Fruit fly (Drosophila melanogaster) whole organism, embryonic: Measurements from ENCODE around the gene CG6163.

ENCODE experiments used
- Blimp-1 ChIP-seq: fragments of 200-800 bp; sonication (Bioruptor generic); optimal IDR thresholded peaks from 3 replicates; lab custom pipeline; 2018; ENCODE audit warnings: missing biosample characterization, missing genetic modification characterization, mild to moderate bottlenecking, moderate library complexity, missing genetic modification reagents
- BtbVII ChIP-seq: fragments of 200-800 bp; sonication (Bioruptor generic); optimal IDR thresholded peaks from 3 replicates; lab custom pipeline; 2017; ENCODE audit warnings: missing biosample characterization, mild to moderate bottlenecking, missing genetic modification characterization
- CG10654 ChIP-seq: fragments of 200-800 bp; sonication (Bioruptor generic); optimal IDR thresholded peaks from 2 replicates; lab custom pipeline; 2016; ENCODE audit warnings: missing biosample characterization, missing genetic modification characterization
- CG11504 ChIP-seq: fragments of 200-800 bp; sonication (Bioruptor generic); optimal IDR thresholded peaks from 3 replicates; lab custom pipeline; 2019; ENCODE audit warnings: missing biosample characterization, mild to moderate bottlenecking, missing genetic modification characterization, moderate library complexity
- CG11695 ChIP-seq: fragments of 200-800 bp; sonication (Bioruptor generic); IDR thresholded peaks from 3 replicates; pipeline ENCODE4 v1.3.6; 2022; ENCODE audit warnings: missing biosample characterization, missing genetic modification characterization
- CG12104 ChIP-seq: fragments of 200-800 bp; sonication (Bioruptor generic); optimal IDR thresholded peaks from 3 replicates; lab custom pipeline; 2016; ENCODE audit warnings: missing biosample characterization, missing genetic modification characterization
- CG14441 ChIP-seq: fragments of 200-800 bp; sonication (Bioruptor generic); IDR thresholded peaks from 2 replicates; pipeline ENCODE4 v1.3.6; 2022; ENCODE audit warnings: missing biosample characterization, missing genetic modification characterization
- CG14965 ChIP-seq: fragments of 200-800 bp; sonication (Bioruptor generic); optimal IDR thresholded peaks from 2 replicates; lab custom pipeline; 2016; ENCODE audit warnings: missing biosample characterization, missing genetic modification characterization, borderline replicate concordance
- CG17328 ChIP-seq: fragments of 200-800 bp; sonication (Bioruptor generic); IDR thresholded peaks from 2 replicates; pipeline ENCODE4 v1.3.6; 2022; ENCODE audit warnings: missing biosample characterization, missing genetic modification characterization
- CG18262 ChIP-seq: fragments of 200-800 bp; optimal IDR thresholded peaks from 3 replicates; lab custom pipeline; 2019; ENCODE audit warnings: missing biosample characterization, mild to moderate bottlenecking, missing genetic modification characterization, moderate library complexity
- CG30403 ChIP-seq: fragments of 200-800 bp; sonication (Bioruptor generic); optimal IDR thresholded peaks from 3 replicates; lab custom pipeline; 2016; ENCODE audit warnings: missing biosample characterization, missing genetic modification characterization
- CG31224 ChIP-seq: fragments of 200-800 bp; sonication (Bioruptor generic); IDR thresholded peaks from 2 replicates; pipeline ENCODE4 v1.3.6; 2022; ENCODE audit warnings: missing biosample characterization, missing genetic modification characterization
- CG31441 ChIP-seq: fragments of 200-800 bp; sonication (Bioruptor generic); IDR thresholded peaks from 2 replicates; pipeline ENCODE4 v1.3.6; 2022; ENCODE audit warnings: missing biosample characterization, missing genetic modification characterization
- CG34376 ChIP-seq: fragments of 200-800 bp; sonication (Bioruptor generic); optimal IDR thresholded peaks from 2 replicates; lab custom pipeline; 2018; ENCODE audit warnings: missing biosample characterization, mild to moderate bottlenecking, missing genetic modification characterization
- CG4328 ChIP-seq: fragments of 200-800 bp; sonication (Bioruptor generic); optimal IDR thresholded peaks from 3 replicates; lab custom pipeline; 2017; ENCODE audit warnings: missing biosample characterization, missing genetic modification reagents, missing genetic modification characterization
- CG43689 ChIP-seq: fragments of 200-800 bp; sonication (Bioruptor generic); IDR thresholded peaks from 2 replicates; pipeline ENCODE4 v1.3.6; 2022; ENCODE audit warnings: missing biosample characterization, missing genetic modification characterization
- CG4820 ChIP-seq: fragments of 200-800 bp; sonication (Bioruptor generic); optimal IDR thresholded peaks from 3 replicates; lab custom pipeline; 2016; ENCODE audit warnings: missing biosample characterization, missing genetic modification characterization
- CG8281 ChIP-seq: fragments of 200-800 bp; sonication (Bioruptor generic); optimal IDR thresholded peaks from 2 replicates; lab custom pipeline; 2018; ENCODE audit warnings: missing biosample characterization, mild to moderate bottlenecking, missing genetic modification characterization, moderate library complexity
- CG8290 ChIP-seq, 3 experiments: fragments of 200-800 bp; sonication (Bioruptor generic); optimal IDR thresholded peaks; 2 replicates each; lab custom pipeline; 2016 to 2019; ENCODE audit warnings: missing biosample characterization in 3 of 3, missing genetic modification characterization in 3 of 3, mild to moderate bottlenecking in 2 of 3, moderate library complexity in 1 of 3
- Doc2 ChIP-seq: fragments of 200-800 bp; sonication (Bioruptor generic); IDR thresholded peaks from 2 replicates; pipeline ENCODE4 v1.3.6; 2022; ENCODE audit warnings: missing biosample characterization, missing genetic modification characterization
- E2f1 ChIP-seq: fragments of 200-800 bp; sonication (Bioruptor generic); IDR thresholded peaks from 2 replicates; pipeline ENCODE4 v1.3.6; 2022; ENCODE audit warnings: missing biosample characterization, missing genetic modification characterization
- HHEX ChIP-seq: fragments of 200-800 bp; sonication (Bioruptor generic); optimal IDR thresholded peaks from 3 replicates; lab custom pipeline; 2017; ENCODE audit warnings: missing biosample characterization, mild to moderate bottlenecking, missing genetic modification characterization, missing genetic modification reagents
- HLH3B ChIP-seq: fragments of 200-800 bp; sonication (Bioruptor generic); IDR thresholded peaks from 2 replicates; pipeline ENCODE4 v1.3.6; 2022; ENCODE audit warnings: missing biosample characterization, missing genetic modification characterization
- HmgD ChIP-seq: fragments of 200-800 bp; sonication (Bioruptor generic); optimal IDR thresholded peaks from 3 replicates; lab custom pipeline; 2016; ENCODE audit warnings: missing biosample characterization, missing genetic modification characterization
- Hmx ChIP-seq: fragments of 200-800 bp; sonication (Bioruptor generic); optimal IDR thresholded peaks from 2 replicates; lab custom pipeline; 2016; ENCODE audit warnings: missing biosample characterization, missing genetic modification characterization
- Hr51 ChIP-seq, 2 experiments: fragments of 200-800 bp; sonication (Bioruptor generic); optimal IDR thresholded peaks; 2 replicates in 1 of 2; 3 replicates in 1 of 2; lab custom pipeline; 2016 to 2018; ENCODE audit warnings: missing biosample characterization in 2 of 2, missing genetic modification characterization in 2 of 2, mild to moderate bottlenecking in 1 of 2, moderate library complexity in 1 of 2
- Lhr ChIP-seq: fragments of 200-800 bp; sonication (Bioruptor generic); optimal IDR thresholded peaks from 3 replicates; lab custom pipeline; 2017; ENCODE audit warnings: mild to moderate bottlenecking, missing biosample characterization, missing genetic modification reagents, missing genetic modification characterization
- NC2β ChIP-seq: fragments of 200-800 bp; sonication (Bioruptor generic); optimal IDR thresholded peaks from 2 replicates; lab custom pipeline; 2016; ENCODE audit warnings: missing biosample characterization, missing genetic modification characterization
- Optix ChIP-seq: fragments of 200-800 bp; sonication (Bioruptor generic); IDR thresholded peaks from 3 replicates; pipeline ENCODE4 v1.3.6; 2022; ENCODE audit warnings: missing biosample characterization, missing genetic modification characterization
- PHDP ChIP-seq: fragments of 200-800 bp; sonication (Bioruptor generic); optimal IDR thresholded peaks from 3 replicates; lab custom pipeline; 2018; ENCODE audit warnings: missing biosample characterization, mild to moderate bottlenecking, missing genetic modification characterization, moderate library complexity
- Sry-δ ChIP-seq: fragments of 200-800 bp; sonication (Bioruptor generic); optimal IDR thresholded peaks from 2 replicates; lab custom pipeline; 2016; ENCODE audit warnings: missing biosample characterization, missing genetic modification characterization
- az2 ChIP-seq: fragments of 200-800 bp; sonication (Bioruptor generic); optimal IDR thresholded peaks from 3 replicates; lab custom pipeline; 2016; ENCODE audit warnings: missing biosample characterization, missing genetic modification characterization
- cas ChIP-seq: fragments of 200-800 bp; sonication (Bioruptor generic); IDR thresholded peaks from 2 replicates; pipeline ENCODE4 v1.3.6; 2022; ENCODE audit warnings: missing biosample characterization, missing genetic modification characterization
- cg ChIP-seq: fragments of 200-800 bp; sonication (Bioruptor generic); optimal IDR thresholded peaks from 3 replicates; lab custom pipeline; 2019; ENCODE audit warnings: missing biosample characterization, mild to moderate bottlenecking, missing genetic modification characterization, moderate library complexity
- croc ChIP-seq: fragments of 200-800 bp; sonication (Bioruptor generic); conservative IDR thresholded peaks from 3 replicates; pipeline ENCODE4 v1.3.6; 2022; ENCODE audit warnings: missing biosample characterization, missing genetic modification characterization
- dmrt11E ChIP-seq: fragments of 200-800 bp; sonication (Bioruptor generic); optimal IDR thresholded peaks from 3 replicates; lab custom pipeline; 2018; ENCODE audit warnings: missing biosample characterization, mild to moderate bottlenecking, missing genetic modification characterization, moderate library complexity
- dmrt99B ChIP-seq: fragments of 200-800 bp; sonication (Bioruptor generic); optimal IDR thresholded peaks from 2 replicates; lab custom pipeline; 2018; ENCODE audit warnings: missing biosample characterization, mild to moderate bottlenecking, missing genetic modification characterization, moderate library complexity
- ems ChIP-seq: fragments of 200-800 bp; sonication (Bioruptor generic); optimal IDR thresholded peaks from 3 replicates; lab custom pipeline; 2016; ENCODE audit warnings: missing biosample characterization, missing genetic modification characterization
- fd96Cb ChIP-seq: fragments of 200-800 bp; sonication (Bioruptor generic); optimal IDR thresholded peaks from 2 replicates; lab custom pipeline; 2018; ENCODE audit warnings: missing biosample characterization, mild to moderate bottlenecking, missing genetic modification characterization, moderate library complexity
- h ChIP-seq: fragments of >200 bp; optimal IDR thresholded peaks from 2 replicates; lab custom pipeline; 2017
- onecut ChIP-seq: fragments of 200-800 bp; sonication (Bioruptor generic); IDR thresholded peaks from 2 replicates; pipeline ENCODE4 v1.3.6; 2022; ENCODE audit warnings: missing biosample characterization, missing genetic modification characterization
- pita ChIP-seq: fragments of 200-800 bp; sonication (Bioruptor generic); optimal IDR thresholded peaks from 2 replicates; lab custom pipeline; 2017; ENCODE audit warnings: missing biosample characterization, mild to moderate bottlenecking, missing genetic modification characterization
- repo ChIP-seq: fragments of 200-800 bp; sonication (Bioruptor generic); optimal IDR thresholded peaks from 2 replicates; lab custom pipeline; 2016; ENCODE audit warnings: missing biosample characterization, missing genetic modification characterization
- run ChIP-seq: fragments of 200-800 bp; sonication (Bioruptor generic); optimal IDR thresholded peaks from 3 replicates; lab custom pipeline; 2018; ENCODE audit warnings: missing biosample characterization, mild to moderate bottlenecking, missing genetic modification characterization
- sqz ChIP-seq: fragments of 200-800 bp; sonication (Bioruptor generic); optimal IDR thresholded peaks from 3 replicates; lab custom pipeline; 2018; ENCODE audit warnings: missing biosample characterization, mild to moderate bottlenecking, missing genetic modification characterization
- ssp ChIP-seq: fragments of 200-800 bp; sonication (Bioruptor generic); IDR thresholded peaks from 2 replicates; pipeline ENCODE4 v1.3.6; 2022; ENCODE audit warnings: missing biosample characterization, missing genetic modification characterization
- unpg ChIP-seq: fragments of 200-800 bp; sonication (Bioruptor generic); optimal IDR thresholded peaks from 3 replicates; lab custom pipeline; 2018; ENCODE audit warnings: missing biosample characterization, mild to moderate bottlenecking, missing genetic modification characterization, moderate library complexity
- vnd ChIP-seq: fragments of 200-800 bp; sonication (Bioruptor generic); IDR thresholded peaks from 3 replicates; pipeline ENCODE4 v1.3.6; 2022; ENCODE audit warnings: missing biosample characterization, missing genetic modification characterization; ENCODE audit not compliant: partially characterized antibody
- vvl ChIP-seq: fragments of 200-800 bp; sonication (Bioruptor generic); IDR thresholded peaks from 2 replicates; pipeline ENCODE4 v1.3.6; 2022; ENCODE audit warnings: missing biosample characterization, missing genetic modification characterization

The CG6163 gene

DNA sequence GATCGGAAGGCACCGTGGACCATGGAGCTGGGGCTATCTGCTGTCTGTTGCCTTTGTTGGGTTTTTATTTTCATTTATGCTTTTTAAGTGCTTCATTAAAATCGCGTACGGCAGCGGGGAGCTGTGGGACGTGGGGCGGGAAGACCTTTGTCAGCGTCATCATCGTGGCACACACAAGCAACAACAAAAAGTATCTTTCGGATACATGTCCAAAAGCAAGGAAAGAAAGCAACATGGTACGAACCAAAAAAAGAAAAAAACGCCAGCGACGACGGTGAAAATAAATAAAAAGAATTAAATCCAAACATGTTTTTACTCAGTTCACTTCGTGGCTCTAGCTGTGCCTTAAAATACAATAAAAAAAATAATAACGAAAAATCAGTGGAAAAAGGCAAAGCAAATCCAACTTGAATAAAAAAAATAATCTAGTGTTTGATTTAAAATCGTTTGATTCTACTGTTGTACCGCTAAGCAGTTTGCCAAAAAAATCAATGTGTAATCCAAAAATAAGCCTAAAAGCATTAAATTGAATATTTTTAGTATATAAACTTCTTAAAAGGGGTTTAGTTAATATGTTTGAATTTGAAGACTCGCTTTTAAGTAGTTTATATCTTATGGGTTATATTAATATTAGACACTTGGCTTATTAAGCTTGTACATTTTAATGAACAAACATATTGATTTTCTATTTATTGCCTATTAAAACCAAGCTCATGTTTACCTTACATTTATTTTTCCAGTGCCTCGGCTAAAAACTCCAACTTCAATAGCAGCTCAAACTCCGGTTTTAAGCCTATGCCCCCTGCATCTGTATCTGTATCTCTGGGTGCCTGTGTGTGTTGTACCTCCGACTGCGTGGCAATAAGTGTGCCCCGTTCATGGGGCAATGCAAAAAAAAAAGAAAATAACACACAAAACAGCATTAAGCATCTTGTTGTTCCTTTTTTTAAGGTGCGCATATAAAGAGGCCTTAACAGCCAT, 3.9 kb upstream of the CG6163 start (continued):
- TF ChIP-seq CG18262 (tag; lab: Kevin White, UChicago), result peak; percentile 65
- TF ChIP-seq az2 (GFP tag; lab: Kevin White, UChicago), result no peak
- no peak for TF ChIP-seq CG14441 (GFP tag; lab: Robert Waterston, UW)
- no peak for TF ChIP-seq Hmx (GFP tag; lab: Kevin White, UChicago)
- TF ChIP-seq CG31224 (GFP tag; lab: Robert Waterston, UW), result 0 out of 2 replicates have a peak, but pooled peaks have one; percentile 14
- TF ChIP-seq sqz (GFP tag; lab: Kevin White, UChicago), result peak; percentile 7
- TF ChIP-seq CG11695 (GFP tag; lab: Robert Waterston, UW), result no peak
- 0 out of 2 replicates have a peak, but pooled peaks have one; percentile 8 for TF ChIP-seq CG17328 (GFP tag; lab: Robert Waterston, UW)
- peak; percentile 20 for TF ChIP-seq CG11504
- no peak for TF ChIP-seq CG8281 (tag; lab: Kevin White, UChicago)
- no peak for TF ChIP-seq HLH3B (GFP tag; lab: Robert Waterston, UW)
- no peak for TF ChIP-seq CG43689 (GFP tag; lab: Robert Waterston, UW)
- peak; percentile 44 for TF ChIP-seq dmrt99B (tag; lab: Kevin White, UChicago)
- no peak for TF ChIP-seq HmgD
- no peak for TF ChIP-seq CG4328 (GFP tag; lab: Kevin White, UChicago)
- TF ChIP-seq CG10654 (GFP tag; lab: Kevin White, UChicago), result no peak
- TF ChIP-seq vnd (GFP tag; lab: Robert Waterston, UW), result no peak
- TF ChIP-seq Blimp-1 (GFP tag; lab: Kevin White, UChicago), result peak; percentile 23
- TF ChIP-seq onecut (GFP tag; lab: Robert Waterston, UW), result no peak
- no peak for TF ChIP-seq NC2β (GFP tag; lab: Kevin White, UChicago)
- TF ChIP-seq Doc2, result no peak
- peak; percentile 31 for TF ChIP-seq fd96Cb (tag; lab: Kevin White, UChicago)
- TF ChIP-seq pita (GFP tag; lab: Kevin White, UChicago), result no peak
- no peak for TF ChIP-seq HHEX (GFP tag; lab: Kevin White, UChicago)
- TF ChIP-seq CG4820 (GFP tag; lab: Kevin White, UChicago), result no peak
- TF ChIP-seq dmrt11E (tag; lab: Kevin White, UChicago), result peak; percentile 27
- TF ChIP-seq croc (GFP tag; lab: Robert Waterston, UW), result no peak
- TF ChIP-seq Optix (GFP tag; lab: Robert Waterston, UW), result no peak
- TF ChIP-seq repo, result no peak
- no peak for TF ChIP-seq ssp (GFP tag; lab: Robert Waterston, UW)
- TF ChIP-seq PHDP (tag; lab: Kevin White, UChicago), result no peak
- no peak for TF ChIP-seq run (tag; lab: Kevin White, UChicago)
- TF ChIP-seq unpg (GFP tag; lab: Kevin White, UChicago), result no peak
- no peak for TF ChIP-seq CG34376 (GFP tag; lab: Kevin White, UChicago)
- no peak for TF ChIP-seq ems
- no peak for TF ChIP-seq Sry-δ (GFP tag; lab: Kevin White, UChicago)
- TF ChIP-seq cg (GFP tag; lab: Kevin White, UChicago), result peak; percentile 23
- TF ChIP-seq h, result no peak
- TF ChIP-seq CG8290 (GFP tag; optimal IDR thresholded peaks at IDR 0.05; lab: Kevin White, UChicago), result no peak
- no peak for TF ChIP-seq CG8290 (tag; optimal IDR thresholded peaks at IDR 0.05; lab: Kevin White, UChicago)
- TF ChIP-seq E2f1 (GFP tag; lab: Robert Waterston, UW), result no peak
- TF ChIP-seq BtbVII, result no peak
- peak; percentile 40 for TF ChIP-seq vvl (GFP tag; lab: Robert Waterston, UW)
- no peak for TF ChIP-seq CG14965
- TF ChIP-seq CG12104 (GFP tag; lab: Kevin White, UChicago), result no peak
- no peak for TF ChIP-seq Lhr (GFP tag; lab: Kevin White, UChicago)
- no peak for TF ChIP-seq cas (GFP tag; lab: Robert Waterston, UW)
- TF ChIP-seq CG31441 (GFP tag; lab: Robert Waterston, UW), result peak; percentile 56
- TF ChIP-seq CG30403 (GFP tag; lab: Kevin White, UChicago), result peak; percentile 26
- TF ChIP-seq Hr51 (GFP tag; optimal IDR thresholded peaks at IDR 0.05; lab: Kevin White, UChicago), result no peak
